Worm (Caenorhabditis elegans) whole organism, L3 larva: Measurements from ENCODE around the gene ZK105.8.

Experiments
- ceh-82 ChIP-seq: fragments of 150-350 bp; optimal IDR thresholded peaks from 2 replicates; lab custom pipeline; 2014; ENCODE audit warnings: missing biosample characterization, missing genetic modification characterization
- mdl-1 ChIP-seq: fragments of 150-350 bp; optimal IDR thresholded peaks from 2 replicates; lab custom pipeline; 2014; ENCODE audit warnings: missing biosample characterization, missing genetic modification characterization
- nhr-28 ChIP-seq: fragments of 150-350 bp; optimal IDR thresholded peaks from 2 replicates; lab custom pipeline; 2014; ENCODE audit warnings: missing biosample characterization, missing genetic modification characterization
- sea-2 ChIP-seq: fragments of 150-350 bp; sonication (generic microtip); optimal IDR thresholded peaks from 4 replicates; lab custom pipeline; 2014; ENCODE audit warnings: missing biosample characterization, missing genetic modification reagents, missing genetic modification characterization

ce11 chrV:7690637-7691036, 33.7 kb upstream of the ZK105.8 start:
- TF ChIP-seq mdl-1 (tag; lab: Kevin White, UChicago) (no peak), nhr-28 (tag; lab: Kevin White, UChicago) (no peak), sea-2 (no peak), ceh-82 (tag; lab: Kevin White, UChicago) (no peak)
